Worm (Caenorhabditis elegans): ENCODE measurements around the gene jud-4.

The jud-4 gene

DNA sequence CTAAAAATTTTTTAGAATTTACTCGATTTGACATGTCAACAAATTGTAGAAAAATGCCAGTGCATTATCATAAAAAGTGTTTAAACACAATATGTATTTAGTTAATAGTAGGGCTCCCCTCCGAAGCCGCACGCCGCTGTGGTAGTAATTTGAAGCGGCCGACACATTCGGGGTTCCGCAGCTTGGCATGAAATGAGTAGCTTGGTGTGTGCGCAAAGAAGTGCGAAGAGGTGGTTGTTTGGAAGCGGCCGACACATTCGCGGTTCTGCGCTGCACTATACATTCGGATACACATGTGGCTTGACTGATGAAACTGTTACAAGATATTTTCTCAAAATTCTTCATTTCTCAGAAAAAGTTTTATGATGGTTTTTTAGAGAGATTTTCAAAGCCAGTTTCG is 1.6 kb downstream of the jud-4 start:
- TF ChIP-seq snpc-4 (GFP tag; optimal IDR thresholded peaks at IDR 0.05) (no peak), snpc-4 (tag; optimal IDR thresholded peaks at IDR 0.05) (peak in 2 of 4 experiments; percentile 73 to 87), ceh-40 (GFP tag; IDR thresholded peaks at IDR 0.05) (no peak)

DNA sequence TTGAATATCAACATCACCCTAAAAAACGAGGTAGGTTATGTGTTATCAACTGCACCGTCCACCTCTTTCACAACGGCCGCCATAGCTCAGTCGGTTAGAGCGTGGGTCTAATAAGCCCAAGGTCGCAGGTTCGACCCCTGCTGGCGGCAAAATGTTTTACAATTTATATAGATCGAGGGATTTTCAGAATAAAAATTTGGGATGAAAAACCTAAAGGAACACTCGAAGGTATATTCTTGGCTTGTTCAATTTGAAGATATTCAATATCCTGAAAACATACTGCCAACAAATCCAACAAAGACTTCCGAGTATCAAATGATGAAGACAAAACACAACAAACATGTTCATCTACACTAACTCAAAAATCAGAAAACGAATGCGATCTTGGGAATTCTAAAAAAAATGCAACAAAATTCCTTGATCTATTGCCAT is 13.5 kb downstream of the jud-4 start:
- no peak for TF ChIP-seq mel-28 (tag; optimal IDR thresholded peaks at IDR 0.05; ENCODE audit: borderline replicate concordance)
- 0 out of 2 replicates have a peak, but pooled peaks have one; percentile 45 for TF ChIP-seq aptf-2 (GFP tag; conservative IDR thresholded peaks at IDR 0.05)
- TF ChIP-seq F37B4.10 (GFP tag; IDR thresholded peaks at IDR 0.05): no peak
- TF ChIP-seq dox-1 (GFP tag; IDR thresholded peaks at IDR 0.05): peak; percentile 78
- TF ChIP-seq aptf-3 (GFP tag; IDR thresholded peaks at IDR 0.05): 0 out of 2 replicates have a peak, but pooled peaks have one; percentile 6
- TF ChIP-seq ZK185.1 (tag; optimal IDR thresholded peaks at IDR 0.05; ENCODE audit: poor library complexity, severe bottlenecking): peak; percentile 80
- TF ChIP-seq zim-3 (tag; optimal IDR thresholded peaks at IDR 0.05): peak; percentile 85
- peak; percentile 50 for TF ChIP-seq dpl-1 (GFP tag; optimal IDR thresholded peaks at IDR 0.05)
- TF ChIP-seq mxl-1 (tag; optimal IDR thresholded peaks at IDR 0.05): peak; percentile 49
- no peak for TF ChIP-seq ztf-3 (GFP tag; optimal IDR thresholded peaks at IDR 0.05)
- no peak for TF ChIP-seq bed-1 (GFP tag; IDR thresholded peaks at IDR 0.05)
- peak; percentile 69 to 91 for TF ChIP-seq rec-8 (tag; optimal IDR thresholded peaks at IDR 0.05)
- TF ChIP-seq egl-18 (GFP tag; IDR thresholded peaks at IDR 0.05): no peak
- peak; percentile 68 for TF ChIP-seq ceh-40 (GFP tag; IDR thresholded peaks at IDR 0.05)
- peak; percentile 68 for TF ChIP-seq atf-7 (tag; optimal IDR thresholded peaks at IDR 0.05)
- no peak for TF ChIP-seq madf-8 (GFP tag; conservative IDR thresholded peaks at IDR 0.05)
- TF ChIP-seq snpc-3.4 (tag; optimal IDR thresholded peaks at IDR 0.05): peak; percentile 89
- TF ChIP-seq tbx-9 (tag; optimal IDR thresholded peaks at IDR 0.05; ENCODE audit: borderline replicate concordance): peak; percentile 40
- peak; percentile 60 for TF ChIP-seq hmg-20 (GFP tag; IDR thresholded peaks at IDR 0.05)
- TF ChIP-seq snpc-4 (GFP tag; optimal IDR thresholded peaks at IDR 0.05): peak; percentile 89
- peak; percentile 69 to 89 (median 79) for TF ChIP-seq snpc-4 (tag; optimal IDR thresholded peaks at IDR 0.05)
- TF ChIP-seq let-607 (tag; optimal IDR thresholded peaks at IDR 0.05): peak; percentile 20 to 74
- TF ChIP-seq repo-1 (tag; optimal IDR thresholded peaks at IDR 0.05): peak; percentile 20
- peak; percentile 82 for TF ChIP-seq ceh-79 (tag; optimal IDR thresholded peaks at IDR 0.05)
- no peak for TF ChIP-seq F55B11.4 (tag; optimal IDR thresholded peaks at IDR 0.05; ENCODE audit: borderline replicate concordance, insufficient read depth)
- peak; percentile 83 for TF ChIP-seq athp-1 (tag; optimal IDR thresholded peaks at IDR 0.05)
- peak; percentile 49 for TF ChIP-seq ccch-3 (GFP tag; optimal IDR thresholded peaks at IDR 0.05)
- peak; percentile 48 for TF ChIP-seq hlh-12 (tag; optimal IDR thresholded peaks at IDR 0.05)
- peak; percentile 38 for TF ChIP-seq attf-5 (GFP tag; optimal IDR thresholded peaks at IDR 0.05)
- TF ChIP-seq bed-2 (GFP tag; IDR thresholded peaks at IDR 0.05): no peak
- peak; percentile 64 for TF ChIP-seq lin-54 (GFP tag; optimal IDR thresholded peaks at IDR 0.05)
- TF ChIP-seq nhr-90 (tag; optimal IDR thresholded peaks at IDR 0.05): peak; percentile 87
- peak; percentile 73 for TF ChIP-seq hrde-1 (tag; optimal IDR thresholded peaks at IDR 0.05; ENCODE audit: borderline replicate concordance)
- no peak for TF ChIP-seq nfya-2 (GFP tag; IDR thresholded peaks at IDR 0.05)
- TF ChIP-seq attf-3 (GFP tag; conservative IDR thresholded peaks at IDR 0.05): no peak
- TF ChIP-seq die-1 (tag; optimal IDR thresholded peaks at IDR 0.05): peak; percentile 87
- peak; percentile 74 for TF ChIP-seq lin-40 (tag; optimal IDR thresholded peaks at IDR 0.05)
- TF ChIP-seq F49E8.2 (tag; optimal IDR thresholded peaks at IDR 0.05; ENCODE audit: insufficient read depth): peak; percentile 35
- TF ChIP-seq pbrm-1 (GFP tag; IDR thresholded peaks at IDR 0.05): peak; percentile 84
- TF ChIP-seq ztf-28 (GFP tag; IDR thresholded peaks at IDR 0.05): peak; percentile 69; the same call in 1 of the 2 replicates
- no peak for TF ChIP-seq hsf-1 (GFP tag; IDR thresholded peaks at IDR 0.05)
- no peak for TF ChIP-seq nfya-1 (tag; optimal IDR thresholded peaks at IDR 0.05; ENCODE audit: borderline replicate concordance, insufficient read depth)
- TF ChIP-seq snpc-1.3 (tag; optimal IDR thresholded peaks at IDR 0.05; ENCODE audit: insufficient read depth): peak; percentile 65
- peak; percentile 68 for TF ChIP-seq hmg-1.2 (GFP tag; IDR thresholded peaks at IDR 0.05)
